Worm (Caenorhabditis elegans) whole organism, L1 larva: ENCODE measurements around the gene znf-622.
A peak's percentile ranks its signal among the peaks of the same experiment; 100 is the strongest.

Experiments
- C04F5.9 ChIP-seq: sonication (generic microtip); optimal IDR thresholded peaks from 2 replicates; lab custom pipeline; 2016; ENCODE audit warnings: missing genetic modification characterization, missing compliant biosample characterization
- C16A3.4 ChIP-seq: fragments of 150-350 bp; optimal IDR thresholded peaks from 2 replicates; lab custom pipeline; 2014; ENCODE audit warnings: missing biosample characterization, missing genetic modification characterization
- Y116A8C.19 ChIP-seq: sonication (generic microtip); optimal IDR thresholded peaks from 2 replicates; lab custom pipeline; 2016; ENCODE audit warnings: missing compliant biosample characterization, missing genetic modification characterization, borderline replicate concordance
- alr-1 ChIP-seq: fragments of 200-800 bp; sonication (Bioruptor generic); optimal IDR thresholded peaks from 2 replicates; lab custom pipeline; 2018; ENCODE audit warnings: borderline replicate concordance, mild to moderate bottlenecking, missing genetic modification characterization, missing compliant biosample characterization
- aly-2 ChIP-seq: fragments of 150-350 bp; optimal IDR thresholded peaks from 2 replicates; lab custom pipeline; 2014; ENCODE audit warnings: missing biosample characterization, missing genetic modification characterization
- blmp-1 ChIP-seq: fragments of 150-350 bp; optimal IDR thresholded peaks from 2 replicates; lab custom pipeline; 2014; ENCODE audit warnings: missing biosample characterization, missing genetic modification characterization
- dsc-1 ChIP-seq: sonication (generic microtip); optimal IDR thresholded peaks from 2 replicates; lab custom pipeline; 2016; ENCODE audit warnings: mild to moderate bottlenecking, missing genetic modification characterization, missing compliant biosample characterization
- egl-27 ChIP-seq, 2 experiments: fragments of 150-350 bp in 1 of 2; sonication (generic microtip); optimal IDR thresholded peaks; 3 replicates each; lab custom pipeline; 2017 to 2018; ENCODE audit warnings: missing biosample characterization in 2 of 2, missing genetic modification characterization in 2 of 2, missing genetic modification reagents in 2 of 2
- elt-2 ChIP-seq: sonication (generic microtip); optimal IDR thresholded peaks from 2 replicates; lab custom pipeline; 2016; ENCODE audit warnings: missing genetic modification characterization, mild to moderate bottlenecking, inconsistent platforms, missing compliant biosample characterization, missing genetic modification reagents
- elt-3 ChIP-seq, 6 experiments: fragments of 150-350 bp in 1 of 6; sonication (generic microtip); optimal IDR thresholded peaks; 2 replicates each; lab custom pipeline; 2017 to 2018; ENCODE audit warnings: missing biosample characterization in 6 of 6, missing genetic modification characterization in 6 of 6, inconsistent platforms in 1 of 6
- fkh-10 ChIP-seq: sonication (generic microtip); optimal IDR thresholded peaks from 2 replicates; lab custom pipeline; 2017; ENCODE audit warnings: missing biosample characterization, missing genetic modification reagents, missing genetic modification characterization
- fkh-8 ChIP-seq: sonication (generic microtip); optimal IDR thresholded peaks from 2 replicates; lab custom pipeline; 2016; ENCODE audit warnings: mild to moderate bottlenecking, missing genetic modification characterization, missing compliant biosample characterization
- fos-1 ChIP-seq: fragments of 150-350 bp; optimal IDR thresholded peaks from 2 replicates; lab custom pipeline; 2014; ENCODE audit warnings: missing biosample characterization, missing genetic modification characterization
- grh-1 ChIP-seq: fragments of 200-800 bp; sonication (Bioruptor generic); IDR thresholded peaks from 2 replicates; pipeline ENCODE4 v1.3.6; 2022; ENCODE audit warnings: missing genetic modification reagents, missing genetic modification characterization, missing compliant biosample characterization
- irx-1 ChIP-seq: sonication (generic microtip); optimal IDR thresholded peaks from 2 replicates; lab custom pipeline; 2016; ENCODE audit warnings: missing genetic modification characterization, missing compliant biosample characterization
- jun-1 ChIP-seq: fragments of 150-350 bp; optimal IDR thresholded peaks from 2 replicates; lab custom pipeline; 2014; ENCODE audit warnings: missing biosample characterization, missing genetic modification reagents, missing genetic modification characterization
- lin-14 ChIP-seq: fragments of 200-800 bp; sonication (Bioruptor generic); optimal IDR thresholded peaks from 2 replicates; lab custom pipeline; 2018; ENCODE audit warnings: mild to moderate bottlenecking, missing genetic modification characterization, moderate library complexity, missing compliant biosample characterization
- lin-15B ChIP-seq: fragments of 150-350 bp; sonication (generic microtip); optimal IDR thresholded peaks from 3 replicates; lab custom pipeline; 2014; ENCODE audit warnings: missing biosample characterization, missing genetic modification characterization
- lin-35 ChIP-seq, 2 experiments: fragments of 150-350 bp; optimal IDR thresholded peaks; 2 replicates each; lab custom pipeline; 2014; ENCODE audit warnings: missing biosample characterization in 2 of 2, missing genetic modification characterization in 2 of 2, missing genetic modification reagents in 2 of 2
- lin-39 ChIP-seq: fragments of 150-350 bp; optimal IDR thresholded peaks from 2 replicates; lab custom pipeline; 2014; ENCODE audit warnings: missing biosample characterization, missing genetic modification reagents, missing genetic modification characterization
- mdl-1 ChIP-seq, 2 experiments: fragments of 150-350 bp; optimal IDR thresholded peaks; 2 replicates each; lab custom pipeline; 2014 to 2017; ENCODE audit warnings: missing biosample characterization in 2 of 2, missing genetic modification characterization in 2 of 2, inconsistent platforms in 1 of 2
- mef-2 ChIP-seq: fragments of 150-350 bp; optimal IDR thresholded peaks from 2 replicates; lab custom pipeline; 2014; ENCODE audit warnings: missing biosample characterization, missing genetic modification characterization
- mep-1 ChIP-seq: fragments of 150-350 bp; optimal IDR thresholded peaks from 2 replicates; lab custom pipeline; 2014; ENCODE audit warnings: missing biosample characterization, missing genetic modification characterization
- nhr-19 ChIP-seq: fragments of 200-800 bp; sonication (Bioruptor generic); conservative IDR thresholded peaks from 2 replicates; pipeline ENCODE4 v1.3.6; 2022; ENCODE audit warnings: missing genetic modification characterization, missing compliant biosample characterization
- nhr-20 ChIP-seq: sonication (generic microtip); optimal IDR thresholded peaks from 2 replicates; lab custom pipeline; 2016; ENCODE audit warnings: mild to moderate bottlenecking, missing genetic modification characterization, missing compliant biosample characterization
- nhr-28 ChIP-seq: fragments of 150-350 bp; optimal IDR thresholded peaks from 2 replicates; lab custom pipeline; 2014; ENCODE audit warnings: missing biosample characterization, missing genetic modification characterization
- nhr-71 ChIP-seq: sonication (generic microtip); optimal IDR thresholded peaks from 2 replicates; lab custom pipeline; 2016; ENCODE audit warnings: mild to moderate bottlenecking, missing genetic modification characterization, moderate library complexity, missing compliant biosample characterization
- nhr-84 ChIP-seq: sonication (generic microtip); optimal IDR thresholded peaks from 2 replicates; lab custom pipeline; 2017; ENCODE audit warnings: missing biosample characterization, missing genetic modification characterization
- nhr-85 ChIP-seq: sonication (generic microtip); peaks from one replicate; lab custom pipeline; 2016; ENCODE audit warnings: missing genetic modification characterization, inconsistent platforms, missing compliant biosample characterization
- nhr-90 ChIP-seq: sonication (generic microtip); optimal IDR thresholded peaks from 2 replicates; lab custom pipeline; 2016; ENCODE audit warnings: mild to moderate bottlenecking, missing genetic modification characterization, missing compliant biosample characterization; ENCODE audit not compliant: poor library complexity
- pax-3 ChIP-seq: fragments of 200-800 bp; sonication (Bioruptor generic); optimal IDR thresholded peaks from 2 replicates; lab custom pipeline; 2018; ENCODE audit warnings: mild to moderate bottlenecking, missing genetic modification characterization, moderate library complexity, missing compliant biosample characterization
- skn-1 ChIP-seq: fragments of 150-350 bp; optimal IDR thresholded peaks from 2 replicates; lab custom pipeline; 2014; ENCODE audit warnings: missing biosample characterization, missing genetic modification characterization
- snu-23 ChIP-seq: sonication (generic microtip); optimal IDR thresholded peaks from 2 replicates; lab custom pipeline; 2016; ENCODE audit warnings: missing genetic modification characterization, missing compliant biosample characterization
- sup-37 ChIP-seq: fragments of 200-800 bp; sonication (Bioruptor generic); optimal IDR thresholded peaks from 2 replicates; lab custom pipeline; 2018; ENCODE audit warnings: mild to moderate bottlenecking, missing genetic modification characterization, missing compliant biosample characterization
- tbx-2 ChIP-seq: sonication (generic microtip); optimal IDR thresholded peaks from 2 replicates; lab custom pipeline; 2016; ENCODE audit warnings: missing genetic modification characterization, missing compliant biosample characterization
- unc-30 ChIP-seq: sonication (generic microtip); optimal IDR thresholded peaks from 2 replicates; lab custom pipeline; 2017; ENCODE audit warnings: missing biosample characterization, missing genetic modification characterization
- vab-15 ChIP-seq: sonication (generic microtip); optimal IDR thresholded peaks from 2 replicates; lab custom pipeline; 2017; ENCODE audit warnings: missing genotype, mild to moderate bottlenecking, missing genetic modification characterization, missing compliant biosample characterization
- zag-1 ChIP-seq: fragments of 150-350 bp; optimal IDR thresholded peaks from 2 replicates; lab custom pipeline; 2014; ENCODE audit warnings: missing biosample characterization, missing genetic modification characterization
- ztf-11 ChIP-seq, 2 experiments: sonication (generic microtip); optimal IDR thresholded peaks; 2 replicates each; lab custom pipeline; 2016 to 2017; ENCODE audit warnings: missing genetic modification characterization in 2 of 2, missing biosample characterization in 1 of 2, missing compliant biosample characterization in 1 of 2
- ztf-4 ChIP-seq: fragments of 150-350 bp; optimal IDR thresholded peaks from 2 replicates; lab custom pipeline; 2014; ENCODE audit warnings: missing biosample characterization, missing genetic modification characterization

The znf-622 gene

DNA sequence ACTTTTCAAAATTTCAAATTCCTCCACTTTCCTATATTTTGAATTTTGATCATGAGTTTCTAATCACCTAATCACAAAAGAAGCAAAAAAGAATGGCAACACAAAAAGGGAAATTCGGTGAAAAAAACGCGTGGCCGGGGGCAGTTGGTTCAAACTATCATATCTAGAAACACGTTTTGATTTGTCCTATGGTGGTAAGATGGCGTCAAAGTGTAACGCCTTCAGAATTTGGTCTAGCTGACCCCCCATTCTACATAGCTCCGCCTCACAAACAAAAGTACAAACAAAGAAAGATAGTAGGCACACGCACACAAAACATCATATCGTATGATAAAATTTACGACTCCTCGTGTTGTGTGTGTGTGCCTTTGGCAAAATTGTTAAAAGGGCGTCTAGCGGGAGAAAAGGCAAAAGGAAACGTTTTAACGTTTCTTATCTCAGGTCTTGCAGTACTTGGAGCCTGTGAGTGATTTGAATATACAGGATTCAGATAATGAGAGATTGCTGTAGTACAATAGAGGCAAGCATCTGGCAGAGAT lies 40.6 kb downstream of the znf-622 start:
- TF ChIP-seq nhr-71, result peak; percentile 28
- TF ChIP-seq egl-27 (tag; optimal IDR thresholded peaks at IDR 0.05; lab: Kevin White, UChicago), result no peak
- TF ChIP-seq elt-2, result peak; percentile 72
- no peak for TF ChIP-seq unc-30 (tag; lab: Kevin White, UChicago)
- no peak for TF ChIP-seq sup-37 (GFP tag; lab: Kevin White, UChicago)
- TF ChIP-seq elt-3 (tag; optimal IDR thresholded peaks at IDR 0.05; lab: Kevin White, UChicago), result no peak
- TF ChIP-seq tbx-2 (tag; lab: Kevin White, UChicago), result no peak
- peak; percentile 36 for TF ChIP-seq blmp-1 (tag; lab: Kevin White, UChicago)
- TF ChIP-seq pax-3 (tag; lab: Kevin White, UChicago), result no peak
- TF ChIP-seq jun-1 (tag; lab: Kevin White, UChicago), result peak; percentile 14
- TF ChIP-seq aly-2 (tag; lab: Kevin White, UChicago), result no peak
- peak; percentile 34 for TF ChIP-seq nhr-19 (GFP tag; lab: Robert Waterston, UW)
- no peak for TF ChIP-seq vab-15 (tag; lab: Kevin White, UChicago)
- TF ChIP-seq mep-1, result no peak
- no peak for TF ChIP-seq C04F5.9 (tag; lab: Kevin White, UChicago)
- no peak for TF ChIP-seq irx-1 (tag; lab: Kevin White, UChicago)
- TF ChIP-seq skn-1 (tag; lab: Kevin White, UChicago), result no peak
- TF ChIP-seq mdl-1 (tag; optimal IDR thresholded peaks at IDR 0.05; lab: Kevin White, UChicago), result peak in 1 of 2 experiments; percentile 31
- TF ChIP-seq alr-1 (tag; lab: Kevin White, UChicago), result no peak
- no peak for TF ChIP-seq snu-23 (GFP tag; lab: Kevin White, UChicago)
- TF ChIP-seq lin-15B (tag; lab: Kevin White, UChicago), result no peak
- TF ChIP-seq lin-14 (GFP tag; lab: Kevin White, UChicago), result peak; percentile 41
- no peak for TF ChIP-seq lin-39
- peak; percentile 35 for TF ChIP-seq nhr-90 (tag; lab: Kevin White, UChicago)
- TF ChIP-seq Y116A8C.19, result no peak
- TF ChIP-seq fkh-10 (GFP tag; lab: Kevin White, UChicago), result no peak
- TF ChIP-seq nhr-28 (tag; lab: Kevin White, UChicago), result no peak
- TF ChIP-seq nhr-84, result no peak
- TF ChIP-seq ztf-11 (tag; optimal IDR thresholded peaks at IDR 0.05; lab: Kevin White, UChicago), result no peak
- TF ChIP-seq ztf-4, result no peak
- peak; percentile 45 for TF ChIP-seq nhr-85
- no peak for TF ChIP-seq mef-2 (tag; lab: Kevin White, UChicago)
- TF ChIP-seq grh-1 (GFP tag; lab: Robert Waterston, UW), result no peak
- no peak for TF ChIP-seq fkh-8 (tag; lab: Kevin White, UChicago)
- peak in 1 of 2 experiments; percentile 57 for TF ChIP-seq lin-35 (GFP tag; optimal IDR thresholded peaks at IDR 0.05; lab: Kevin White, UChicago)
- TF ChIP-seq nhr-20 (tag; lab: Kevin White, UChicago), result peak; percentile 16
- no peak for TF ChIP-seq zag-1 (tag; lab: Kevin White, UChicago)
- TF ChIP-seq, all 84 proteins: peak for 11

- TF ChIP-seq lin-14 (GFP tag; lab: Kevin White, UChicago) (peak; percentile 45), tbx-2 (tag; lab: Kevin White, UChicago) (no peak), nhr-85 (peak; percentile 78), elt-2 (peak; percentile 46), snu-23 (GFP tag; lab: Kevin White, UChicago) (peak; percentile 28), C16A3.4 (tag; lab: Kevin White, UChicago) (no peak), dsc-1 (no peak), nhr-20 (tag; lab: Kevin White, UChicago) (peak; percentile 45), lin-35 (GFP tag; optimal IDR thresholded peaks at IDR 0.05; lab: Kevin White, UChicago) (peak in 1 of 2 experiments; percentile 50), nhr-19 (GFP tag; lab: Robert Waterston, UW) (0 out of 2 replicates have a peak, but pooled peaks have one; percentile 4), fos-1 (tag; lab: Kevin White, UChicago) (no peak), nhr-71 (peak; percentile 30)
Measured at ce11 chrIII:6422721-6423120, 41.3 kb downstream of the znf-622 start.
